Worm (Caenorhabditis elegans) whole organism, early embryonic: Measurements from ENCODE around the gene nspc-10.

Experiments used
- F13C5.2 ChIP-seq: sonication (generic microtip); optimal IDR thresholded peaks from 2 replicates; lab custom pipeline; 2017; ENCODE audit warnings: mild to moderate bottlenecking, missing genetic modification characterization, inconsistent platforms, missing compliant biosample characterization
- ama-1 ChIP-seq: fragments of 150-350 bp; optimal IDR thresholded peaks from 2 replicates; lab custom pipeline; 2014
- flt-1 ChIP-seq: fragments of 200-800 bp; sonication (Bioruptor generic); IDR thresholded peaks from 2 replicates; pipeline ENCODE4 v1.3.6; 2022; ENCODE audit warnings: missing genetic modification characterization, missing compliant biosample characterization
- hnd-1 ChIP-seq: sonication (generic microtip); optimal IDR thresholded peaks from 2 replicates; lab custom pipeline; 2016; ENCODE audit warnings: missing genetic modification characterization, missing compliant biosample characterization
- scrt-1 ChIP-seq: fragments of 200-800 bp; sonication (Bioruptor generic); IDR thresholded peaks from 2 replicates; pipeline ENCODE4 v1.3.6; 2022; ENCODE audit warnings: missing genetic modification characterization, missing compliant biosample characterization
- tbx-37 ChIP-seq: fragments of 200-800 bp; sonication (Bioruptor generic); conservative IDR thresholded peaks from 2 replicates; pipeline ENCODE4 v1.3.6; 2022; ENCODE audit warnings: missing genetic modification reagents, missing genetic modification characterization, missing compliant biosample characterization

DNA sequence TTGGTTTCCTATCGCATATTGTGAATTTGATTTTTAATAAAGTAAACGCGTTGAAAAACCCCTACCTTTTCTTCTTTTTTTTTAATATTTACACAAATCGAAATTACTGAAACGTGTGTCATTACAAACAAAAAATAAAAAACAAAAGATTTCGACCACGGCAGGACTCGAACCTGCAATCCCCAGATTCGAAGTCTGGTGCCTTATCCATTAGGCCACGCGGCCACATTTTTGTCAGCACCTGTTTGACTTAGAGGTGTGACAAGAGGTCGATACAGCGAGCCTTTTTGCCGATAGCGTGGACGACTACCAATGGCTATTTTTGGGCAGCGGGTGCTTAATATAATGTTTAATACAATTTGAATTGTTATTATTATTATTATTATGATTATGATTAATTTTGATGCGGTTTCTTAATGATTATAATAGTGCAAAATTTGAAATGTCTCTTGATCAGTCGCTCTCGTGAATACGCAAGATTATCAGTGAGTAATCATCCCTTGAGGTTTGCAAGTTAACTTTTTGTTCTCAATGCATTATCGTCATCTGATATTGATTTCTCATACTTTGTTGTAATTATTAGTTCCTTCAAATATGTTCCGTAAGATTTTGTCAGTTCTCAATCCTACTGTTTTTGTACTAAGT is 5.4 kb upstream of the nspc-10 start, which contains the start of gene srd-44:
- TF ChIP-seq ama-1 (no peak), flt-1 (GFP tag; lab: Robert Waterston, UW) (no peak; the same call in none of the 2 replicates), scrt-1 (GFP tag; lab: Robert Waterston, UW) (0 out of 2 replicates have a peak, but pooled peaks have one; percentile 70), hnd-1 (tag; lab: Kevin White, UChicago) (peak; percentile 27), F13C5.2 (tag; lab: Kevin White, UChicago) (peak; percentile 52), tbx-37 (GFP tag; lab: Robert Waterston, UW) (0 out of 2 replicates have a peak, but pooled peaks have one; percentile 47)
